Fruit fly (Drosophila melanogaster) whole organism, wandering third instar larva: ENCODE measurements around the gene Ccp84Ac.

Experiments
- GATAd ChIP-seq: sonication (Bioruptor generic); optimal IDR thresholded peaks from 2 replicates; lab custom pipeline; 2016; ENCODE audit warnings: missing biosample characterization, missing genetic modification characterization
- HLH106 ChIP-seq: fragments of 200-800 bp; optimal IDR thresholded peaks from 3 replicates; lab custom pipeline; 2019; ENCODE audit warnings: missing biosample characterization, mild to moderate bottlenecking, missing genetic modification characterization, moderate library complexity
- Hnf4 ChIP-seq: fragments of 200-800 bp; sonication (Bioruptor generic); optimal IDR thresholded peaks from 2 replicates; lab custom pipeline; 2016; ENCODE audit warnings: missing biosample characterization, mild to moderate bottlenecking, missing genetic modification characterization
- Hr78 ChIP-seq: fragments of >200 bp; optimal IDR thresholded peaks from 2 replicates; lab custom pipeline; 2017; ENCODE audit warnings: missing biosample characterization, missing genetic modification characterization
- N ChIP-seq: fragments of >200 bp; optimal IDR thresholded peaks from 2 replicates; lab custom pipeline; 2018; ENCODE audit warnings: missing biosample characterization, missing external identifiers, missing genetic modification characterization
- dmrt93B ChIP-seq: fragments of 200-800 bp; sonication (Bioruptor generic); optimal IDR thresholded peaks from 2 replicates; lab custom pipeline; 2018; ENCODE audit warnings: missing biosample characterization, mild to moderate bottlenecking, missing genetic modification characterization
- fru ChIP-seq: fragments of 200-800 bp; sonication (Bioruptor generic); optimal IDR thresholded peaks from 3 replicates; lab custom pipeline; 2016; ENCODE audit warnings: missing biosample characterization, mild to moderate bottlenecking, missing genetic modification characterization
- pan ChIP-seq: fragments of >200 bp; optimal IDR thresholded peaks from 2 replicates; lab custom pipeline; 2017
- usp ChIP-seq: fragments of >200 bp; optimal IDR thresholded peaks from 2 replicates; lab custom pipeline; 2017; ENCODE audit warnings: missing biosample characterization, missing genetic modification characterization
- woc ChIP-seq: sonication (Bioruptor generic); optimal IDR thresholded peaks from 2 replicates; lab custom pipeline; 2016; ENCODE audit warnings: missing biosample characterization, mild to moderate bottlenecking, missing genetic modification characterization

DNA sequence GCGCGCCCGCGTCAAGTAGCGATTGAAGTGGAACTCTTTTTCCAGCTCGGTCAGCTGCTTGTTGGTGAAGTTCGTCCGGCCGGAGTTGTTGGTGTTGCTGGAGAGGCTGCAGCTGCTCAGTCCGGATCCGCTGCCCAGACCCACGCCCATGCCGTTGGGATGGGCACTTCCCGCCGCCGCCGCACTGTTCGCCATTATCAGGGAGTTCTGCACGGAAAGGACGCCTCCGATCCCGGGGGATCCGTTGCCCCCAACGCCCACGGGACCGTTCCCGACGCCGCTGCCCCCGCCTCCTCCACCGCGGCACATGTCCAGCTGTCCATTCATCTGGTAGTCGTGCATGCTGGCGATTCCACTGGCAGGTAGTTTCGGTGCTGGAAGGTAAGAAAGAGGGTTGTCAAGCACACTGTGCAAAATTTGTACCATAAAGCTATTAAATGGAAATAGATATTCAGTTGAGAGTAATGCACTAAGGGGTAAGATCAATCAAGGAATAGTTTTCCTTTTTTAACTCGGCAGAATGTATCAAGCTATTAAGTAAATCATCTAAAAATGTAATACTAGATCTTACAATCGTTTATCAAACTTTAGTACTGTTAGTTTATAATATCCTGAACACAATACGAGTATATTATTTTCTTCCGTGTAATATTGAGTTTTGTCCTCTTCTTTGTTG lies 33.3 kb downstream of the Ccp84Ac start:
- TF ChIP-seq pan (lab: Kevin White, UChicago) (no peak), N (GFP tag; lab: Kevin White, UChicago) (no peak), Hr78 (GFP tag; lab: Kevin White, UChicago) (no peak), HLH106 (tag; lab: Kevin White, UChicago) (no peak), Hnf4 (GFP tag; lab: Kevin White, UChicago) (no peak), GATAd (GFP tag; lab: Kevin White, UChicago) (no peak), dmrt93B (no peak), woc (GFP tag; lab: Kevin White, UChicago) (no peak), usp (GFP tag; lab: Kevin White, UChicago) (no peak), fru (no peak)
